Fruit fly (Drosophila melanogaster) whole organism, prepupa: ENCODE measurements around the gene CG31406.

Source experiments
- CG15336 ChIP-seq: fragments of 200-800 bp; sonication (Bioruptor generic); IDR thresholded peaks from 2 replicates; pipeline ENCODE4 v1.3.6; 2022; ENCODE audit warnings: missing biosample characterization, missing genetic modification characterization
- Ets96B ChIP-seq: fragments of 200-800 bp; optimal IDR thresholded peaks from 2 replicates; lab custom pipeline; 2019; ENCODE audit warnings: missing biosample characterization, mild to moderate bottlenecking, missing genetic modification characterization, moderate library complexity
- esn ChIP-seq: fragments of 200-800 bp; sonication (Bioruptor generic); optimal IDR thresholded peaks from 2 replicates; lab custom pipeline; 2016; ENCODE audit warnings: missing biosample characterization, mild to moderate bottlenecking, missing genetic modification characterization, moderate library complexity
- fd85E ChIP-seq: fragments of 200-800 bp; sonication (Bioruptor generic); optimal IDR thresholded peaks from 3 replicates; lab custom pipeline; 2016; ENCODE audit warnings: missing biosample characterization, missing genetic modification characterization

dm6 chr3R:10394368-10394770 is 45.8 kb downstream of the CG31406 start:
- no peak for TF ChIP-seq Ets96B (tag; lab: Kevin White, UChicago)
- no peak for TF ChIP-seq fd85E (GFP tag; lab: Kevin White, UChicago)
- TF ChIP-seq CG15336 (GFP tag; lab: Robert Waterston, UW), result no peak
- TF ChIP-seq esn (GFP tag; lab: Kevin White, UChicago), result no peak
